Fruit fly (Drosophila melanogaster): ENCODE measurements around the gene Ziz.

The Ziz gene

dm6 chr2L:7430313-7430712 lies 65.8 kb downstream of the Ziz start:
- TF ChIP-seq CG17801 (GFP tag; optimal IDR thresholded peaks at IDR 0.05; ENCODE audit: partially characterized antibody): no peak

- no peak for TF ChIP-seq CG17801 (GFP tag; optimal IDR thresholded peaks at IDR 0.05; ENCODE audit: partially characterized antibody)
Observed at dm6 chr2L:7427786-7428137, 68.3 kb downstream of the Ziz start.

dm6 chr2L:7427067-7427785 lies 68.9 kb downstream of the Ziz start:
- TF ChIP-seq CG17801 (GFP tag; optimal IDR thresholded peaks at IDR 0.05; ENCODE audit: partially characterized antibody): no peak

dm6 chr2L:7426326-7427066 lies 69.6 kb downstream of the Ziz start, which contains the start of gene muc:
Gene muc (plus strand): TSS chr2L:7426866.
- peak; percentile 23 for TF ChIP-seq CG17801 (GFP tag; optimal IDR thresholded peaks at IDR 0.05; ENCODE audit: partially characterized antibody)

- no peak for TF ChIP-seq CG17801 (GFP tag; optimal IDR thresholded peaks at IDR 0.05; ENCODE audit: partially characterized antibody)
Observed at dm6 chr2L:7425690-7426056, 70.4 kb downstream of the Ziz start.

- peak; percentile 86 for TF ChIP-seq CG17801 (GFP tag; optimal IDR thresholded peaks at IDR 0.05; ENCODE audit: partially characterized antibody)
Observed at dm6 chr2L:7424907-7425689, 71.0 kb downstream of the Ziz start.

- TF ChIP-seq CG17801 (GFP tag; optimal IDR thresholded peaks at IDR 0.05; ENCODE audit: partially characterized antibody): no peak
Observed at dm6 chr2L:7424282-7424905, 71.7 kb downstream of the Ziz start.

- TF ChIP-seq CG17801 (GFP tag; optimal IDR thresholded peaks at IDR 0.05; ENCODE audit: partially characterized antibody): peak; percentile 27
Observed at dm6 chr2L:7423333-7423895, 72.7 kb downstream of the Ziz start.
